Worm (Caenorhabditis elegans) whole organism, L4 larva: ENCODE measurements around the gene haly-1.

ENCODE experiments used
- R02D3.7 ChIP-seq: fragments of 150-350 bp; sonication (generic microtip); optimal IDR thresholded peaks from 3 replicates; lab custom pipeline; 2014; ENCODE audit warnings: missing biosample characterization, missing genetic modification characterization
- ama-1 ChIP-seq: fragments of 150-350 bp; optimal IDR thresholded peaks from 2 replicates; lab custom pipeline; 2014; ENCODE audit warnings: inconsistent platforms, mixed read lengths
- ces-1 ChIP-seq: fragments of 150-350 bp; sonication (generic microtip); optimal IDR thresholded peaks from 4 replicates; lab custom pipeline; 2014; ENCODE audit warnings: missing biosample characterization, missing genetic modification reagents, missing genetic modification characterization
- egl-27 ChIP-seq: sonication (generic microtip); optimal IDR thresholded peaks from 3 replicates; lab custom pipeline; 2017; ENCODE audit warnings: missing biosample characterization, missing genetic modification reagents, missing genetic modification characterization
- nhr-237 ChIP-seq: sonication (generic microtip); optimal IDR thresholded peaks from 2 replicates; lab custom pipeline; 2017; ENCODE audit warnings: missing biosample characterization, missing genetic modification characterization
- pqm-1 ChIP-seq: sonication (generic microtip); optimal IDR thresholded peaks from 2 replicates; lab custom pipeline; 2017; ENCODE audit warnings: missing biosample characterization, missing genetic modification characterization
- skn-1 ChIP-seq: fragments of 150-350 bp; optimal IDR thresholded peaks from 2 replicates; lab custom pipeline; 2014; ENCODE audit warnings: missing biosample characterization, missing genetic modification characterization
- unc-39 ChIP-seq: sonication (generic microtip); optimal IDR thresholded peaks from 2 replicates; lab custom pipeline; 2017; ENCODE audit warnings: missing biosample characterization, missing genetic modification characterization
- ztf-11 ChIP-seq: fragments of 150-350 bp; optimal IDR thresholded peaks from 2 replicates; lab custom pipeline; 2014; ENCODE audit warnings: missing biosample characterization, missing genetic modification characterization

DNA sequence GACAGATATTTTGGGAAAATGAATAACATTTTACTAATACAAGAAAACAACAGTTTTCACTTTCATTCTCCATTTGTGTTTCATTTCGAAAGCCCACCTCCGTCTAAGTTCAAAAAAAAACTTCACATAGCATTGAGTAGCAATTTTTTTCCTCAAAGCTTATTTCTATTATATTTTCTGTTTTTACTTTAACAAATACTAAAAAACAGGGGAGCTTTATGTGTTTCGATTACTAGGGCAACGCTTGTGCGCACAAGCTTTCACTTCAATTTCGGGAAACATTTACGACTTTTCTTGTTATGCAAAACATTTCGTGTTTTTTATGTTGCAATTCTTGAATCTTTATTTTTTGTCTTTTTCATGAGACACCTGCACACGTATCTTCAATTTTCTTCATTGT, 10.5 kb downstream of the haly-1 start, which contains the start of gene T21E8.5:
- TF ChIP-seq ztf-11 (tag; lab: Kevin White, UChicago) = no peak
- TF ChIP-seq pqm-1 (tag; lab: Kevin White, UChicago) = no peak
- no peak for TF ChIP-seq ces-1 (GFP tag; lab: Kevin White, UChicago)
- TF ChIP-seq R02D3.7 (tag; lab: Kevin White, UChicago) = no peak
- no peak for TF ChIP-seq egl-27
- no peak for TF ChIP-seq nhr-237
- no peak for TF ChIP-seq skn-1 (tag; lab: Kevin White, UChicago)
- no peak for TF ChIP-seq unc-39 (tag; lab: Kevin White, UChicago)
- TF ChIP-seq ama-1 (lab: Kevin White, UChicago) = no peak
